Fruit fly (Drosophila melanogaster) whole organism, adult: ENCODE data around the gene Cyp303a1.
A peak's percentile ranks its signal among the peaks of the same experiment; 100 is the strongest.

Experiments
- CG11617 ChIP-seq: fragments of 200-800 bp; sonication (Bioruptor generic); optimal IDR thresholded peaks from 2 replicates; lab custom pipeline; 2017; ENCODE audit warnings: mild to moderate bottlenecking, missing biosample characterization, missing genetic modification reagents, missing genetic modification characterization
- CG12768 ChIP-seq: fragments of 200-800 bp; sonication (Bioruptor generic); optimal IDR thresholded peaks from 2 replicates; lab custom pipeline; 2017; ENCODE audit warnings: missing biosample characterization, missing genetic modification characterization, mild to moderate bottlenecking, moderate library complexity, missing genetic modification reagents
- CG14711 ChIP-seq: fragments of 200-800 bp; sonication (Bioruptor generic); optimal IDR thresholded peaks from 2 replicates; lab custom pipeline; 2018; ENCODE audit warnings: missing biosample characterization, mild to moderate bottlenecking, missing genetic modification characterization, moderate library complexity
- CG1620 ChIP-seq: fragments of 200-800 bp; sonication (Bioruptor generic); optimal IDR thresholded peaks from 2 replicates; lab custom pipeline; 2016; ENCODE audit warnings: missing biosample characterization, missing genetic modification characterization
- CG33017 ChIP-seq: fragments of 200-800 bp; sonication (Bioruptor generic); optimal IDR thresholded peaks from 2 replicates; lab custom pipeline; 2018; ENCODE audit warnings: missing biosample characterization, mild to moderate bottlenecking, missing genetic modification characterization, moderate library complexity
- CG5204 ChIP-seq: fragments of 200-800 bp; sonication (Bioruptor generic); optimal IDR thresholded peaks from 2 replicates; lab custom pipeline; 2016; ENCODE audit warnings: missing biosample characterization, missing genetic modification characterization
- CG7045 ChIP-seq: fragments of 200-800 bp; sonication (Bioruptor generic); optimal IDR thresholded peaks from 2 replicates; lab custom pipeline; 2017; ENCODE audit warnings: missing biosample characterization, mild to moderate bottlenecking, missing genetic modification characterization
- CG7101 ChIP-seq: fragments of 200-800 bp; sonication (Bioruptor generic); optimal IDR thresholded peaks from 2 replicates; lab custom pipeline; 2018; ENCODE audit warnings: missing biosample characterization, mild to moderate bottlenecking, missing genetic modification characterization, moderate library complexity
- Clk ChIP-seq: fragments of 200-800 bp; sonication (Bioruptor generic); optimal IDR thresholded peaks from 2 replicates; lab custom pipeline; 2017; ENCODE audit warnings: missing biosample characterization, missing genetic modification characterization
- Crg-1 ChIP-seq: fragments of 200-800 bp; sonication (Bioruptor generic); optimal IDR thresholded peaks from 2 replicates; lab custom pipeline; 2016; ENCODE audit warnings: missing biosample characterization, missing genetic modification characterization
- Hr96 ChIP-seq: fragments of 200-800 bp; sonication (Bioruptor generic); optimal IDR thresholded peaks from 2 replicates; lab custom pipeline; 2016; ENCODE audit warnings: missing biosample characterization, missing genetic modification characterization
- Mnt ChIP-seq: fragments of 200-800 bp; sonication (Bioruptor generic); optimal IDR thresholded peaks from 2 replicates; lab custom pipeline; 2016; ENCODE audit warnings: missing biosample characterization, mild to moderate bottlenecking, missing genetic modification characterization
- bab1 ChIP-seq: fragments of 200-800 bp; sonication (Bioruptor generic); optimal IDR thresholded peaks from 3 replicates; lab custom pipeline; 2019; ENCODE audit warnings: missing biosample characterization, mild to moderate bottlenecking, missing genetic modification characterization, moderate library complexity
- cic ChIP-seq: fragments of 200-800 bp; sonication (Bioruptor generic); optimal IDR thresholded peaks from 2 replicates; lab custom pipeline; 2017; ENCODE audit warnings: missing biosample characterization, mild to moderate bottlenecking, missing genetic modification characterization, moderate library complexity
- cnc ChIP-seq, 2 experiments: fragments of >200 bp; optimal IDR thresholded peaks; 2 replicates each; lab custom pipeline; 2017
- kay ChIP-seq: fragments of 200-800 bp; sonication (Bioruptor generic); peaks from one replicate; lab custom pipeline; 2016; ENCODE audit warnings: missing biosample characterization, missing genetic modification characterization, borderline replicate concordance
- ovo ChIP-seq: fragments of 200-800 bp; sonication (Bioruptor generic); optimal IDR thresholded peaks from 2 replicates; lab custom pipeline; 2016; ENCODE audit warnings: missing biosample characterization, missing genetic modification characterization
- pad ChIP-seq: fragments of 200-800 bp; sonication (Bioruptor generic); optimal IDR thresholded peaks from 3 replicates; lab custom pipeline; 2017; ENCODE audit warnings: missing biosample characterization, missing genetic modification characterization, mild to moderate bottlenecking, moderate library complexity, missing genetic modification reagents
- tj ChIP-seq: fragments of 200-800 bp; sonication (Bioruptor generic); optimal IDR thresholded peaks from 3 replicates; lab custom pipeline; 2017; ENCODE audit warnings: missing biosample characterization, mild to moderate bottlenecking, missing genetic modification characterization, moderate library complexity
- toe ChIP-seq: fragments of 200-800 bp; sonication (Bioruptor generic); optimal IDR thresholded peaks from 2 replicates; lab custom pipeline; 2016; ENCODE audit warnings: missing biosample characterization, missing genetic modification characterization

Gene Cyp303a1

dm6 chr2L:16273439-16273838 lies 20.5 kb upstream of the Cyp303a1 start:
- peak; percentile 1 for TF ChIP-seq CG33017
- TF ChIP-seq pad (GFP tag; lab: Kevin White, UChicago) = no peak
- peak; percentile 31 for TF ChIP-seq cic (GFP tag; lab: Kevin White, UChicago)
- TF ChIP-seq Mnt (GFP tag; lab: Kevin White, UChicago) = peak; percentile 6
- TF ChIP-seq tj (GFP tag; lab: Kevin White, UChicago) = peak; percentile 92
- no peak for TF ChIP-seq CG14711 (tag; lab: Kevin White, UChicago)
- peak; percentile 53 for TF ChIP-seq kay (GFP tag; lab: Kevin White, UChicago)

dm6 chr2L:16274100-16274499 lies 19.9 kb upstream of the Cyp303a1 start:
- TF ChIP-seq tj (GFP tag; lab: Kevin White, UChicago) (peak; percentile 70), ovo (GFP tag; lab: Kevin White, UChicago) (peak; percentile 24), cic (GFP tag; lab: Kevin White, UChicago) (peak; percentile 5), pad (GFP tag; lab: Kevin White, UChicago) (peak; percentile 14), Hr96 (no peak)

- TF ChIP-seq CG5204 (GFP tag; lab: Kevin White, UChicago) (no peak), CG12768 (GFP tag; lab: Kevin White, UChicago) (no peak), ovo (GFP tag; lab: Kevin White, UChicago) (no peak), CG33017 (no peak), kay (GFP tag; lab: Kevin White, UChicago) (no peak), Hr96 (no peak), cnc (optimal IDR thresholded peaks at IDR 0.05; lab: Kevin White, UChicago) (no peak), toe (GFP tag; lab: Kevin White, UChicago) (no peak), Mnt (GFP tag; lab: Kevin White, UChicago) (no peak), cic (GFP tag; lab: Kevin White, UChicago) (no peak), bab1 (GFP tag; lab: Kevin White, UChicago) (no peak), pad (GFP tag; lab: Kevin White, UChicago) (no peak), Crg-1 (GFP tag; lab: Kevin White, UChicago) (no peak), CG14711 (tag; lab: Kevin White, UChicago) (no peak), CG7101 (tag; lab: Kevin White, UChicago) (no peak), Clk (GFP tag; lab: Kevin White, UChicago) (no peak), tj (GFP tag; lab: Kevin White, UChicago) (no peak), CG7045 (GFP tag; lab: Kevin White, UChicago) (no peak), CG11617 (GFP tag; lab: Kevin White, UChicago) (no peak)
Measured at dm6 chr2L:16275177-16275808, 18.7 kb upstream of the Cyp303a1 start.

DNA sequence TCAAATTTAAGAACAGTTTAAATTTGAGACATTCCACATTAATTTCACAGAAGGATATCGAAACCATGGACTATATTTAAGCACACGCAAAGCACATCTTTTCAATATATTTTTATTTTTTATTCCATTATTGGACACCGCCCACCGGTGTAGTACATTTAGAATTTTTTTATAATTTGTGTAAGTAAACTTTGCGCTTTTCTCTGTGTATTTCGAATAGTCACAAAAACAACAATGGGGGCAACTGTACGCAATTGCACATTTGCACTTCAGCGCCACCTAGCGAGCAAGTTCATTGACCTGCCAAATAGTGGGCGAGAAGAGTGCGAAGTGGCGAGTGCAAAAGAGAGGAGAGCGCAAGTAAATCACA lies 18.2 kb upstream of the Cyp303a1 start:
- TF ChIP-seq tj (GFP tag; lab: Kevin White, UChicago) (peak; percentile 24), cnc (optimal IDR thresholded peaks at IDR 0.05; lab: Kevin White, UChicago) (no peak), Hr96 (no peak), Crg-1 (GFP tag; lab: Kevin White, UChicago) (no peak), CG7045 (GFP tag; lab: Kevin White, UChicago) (peak; percentile 7), CG1620 (no peak), CG33017 (no peak), toe (GFP tag; lab: Kevin White, UChicago) (no peak), ovo (GFP tag; lab: Kevin White, UChicago) (no peak), kay (GFP tag; lab: Kevin White, UChicago) (no peak), Clk (GFP tag; lab: Kevin White, UChicago) (peak; percentile 30), cic (GFP tag; lab: Kevin White, UChicago) (no peak), CG7101 (tag; lab: Kevin White, UChicago) (peak; percentile 26), CG14711 (tag; lab: Kevin White, UChicago) (peak; percentile 2), CG12768 (GFP tag; lab: Kevin White, UChicago) (no peak), CG5204 (GFP tag; lab: Kevin White, UChicago) (peak; percentile 31), bab1 (GFP tag; lab: Kevin White, UChicago) (no peak), Mnt (GFP tag; lab: Kevin White, UChicago) (no peak), pad (GFP tag; lab: Kevin White, UChicago) (peak; percentile 15), CG11617 (GFP tag; lab: Kevin White, UChicago) (peak; percentile 30)

DNA sequence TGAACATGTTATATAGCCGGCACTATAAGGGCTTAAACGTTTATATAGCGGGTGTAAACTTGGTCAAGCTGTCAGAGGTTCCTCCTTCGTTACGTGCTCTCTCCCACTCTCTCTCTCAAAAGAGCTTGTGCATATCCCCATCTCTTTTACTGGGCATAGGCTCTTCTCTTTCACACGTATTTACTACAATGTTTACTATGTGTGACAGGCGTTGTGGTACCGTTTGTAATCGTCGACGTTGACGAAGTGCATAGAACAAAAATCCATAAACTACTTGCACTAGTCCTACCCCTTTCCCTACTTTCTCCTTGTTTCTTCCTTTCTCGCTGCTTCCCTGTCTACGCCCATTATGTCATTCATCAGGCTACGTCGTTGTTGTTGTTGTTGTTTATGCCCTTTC lies 17.2 kb upstream of the Cyp303a1 start:
- TF ChIP-seq CG33017 (no peak), CG1620 (no peak), CG7045 (GFP tag; lab: Kevin White, UChicago) (no peak), CG5204 (GFP tag; lab: Kevin White, UChicago) (no peak), toe (GFP tag; lab: Kevin White, UChicago) (no peak), CG12768 (GFP tag; lab: Kevin White, UChicago) (no peak), Crg-1 (GFP tag; lab: Kevin White, UChicago) (no peak), tj (GFP tag; lab: Kevin White, UChicago) (no peak), Hr96 (no peak), cnc (optimal IDR thresholded peaks at IDR 0.05; lab: Kevin White, UChicago) (no peak), bab1 (GFP tag; lab: Kevin White, UChicago) (no peak), pad (GFP tag; lab: Kevin White, UChicago) (peak; percentile 27), CG7101 (tag; lab: Kevin White, UChicago) (peak; percentile 24), ovo (GFP tag; lab: Kevin White, UChicago) (no peak), Clk (GFP tag; lab: Kevin White, UChicago) (no peak), cic (GFP tag; lab: Kevin White, UChicago) (peak; percentile 74), CG11617 (GFP tag; lab: Kevin White, UChicago) (no peak), Mnt (GFP tag; lab: Kevin White, UChicago) (no peak), CG14711 (tag; lab: Kevin White, UChicago) (no peak), kay (GFP tag; lab: Kevin White, UChicago) (no peak)
